Worm (Caenorhabditis elegans) whole organism, late embryonic: ENCODE measurements around the gene nhr-252.

Experiments
- F13H6.1 ChIP-seq: sonication (generic microtip); optimal IDR thresholded peaks from 2 replicates; lab custom pipeline; 2016; ENCODE audit warnings: missing genetic modification characterization, missing compliant biosample characterization
- ama-1 ChIP-seq: fragments of 150-350 bp; optimal IDR thresholded peaks from 2 replicates; lab custom pipeline; 2014
- ceh-24 ChIP-seq: sonication (generic microtip); optimal IDR thresholded peaks from 2 replicates; lab custom pipeline; 2016; ENCODE audit warnings: mild to moderate bottlenecking, missing genetic modification characterization, missing compliant biosample characterization
- dmd-4 ChIP-seq: sonication (generic microtip); optimal IDR thresholded peaks from 2 replicates; lab custom pipeline; 2016; ENCODE audit warnings: borderline replicate concordance, missing genetic modification characterization, missing compliant biosample characterization
- elt-2 ChIP-seq: sonication (generic microtip); optimal IDR thresholded peaks from 2 replicates; lab custom pipeline; 2016; ENCODE audit warnings: missing genetic modification reagents, missing genetic modification characterization, missing compliant biosample characterization
- nfya-1 ChIP-seq: sonication (generic microtip); optimal IDR thresholded peaks from 2 replicates; lab custom pipeline; 2017; ENCODE audit warnings: missing genetic modification characterization, mild to moderate bottlenecking, missing compliant biosample characterization, antibody characterized with exemption, moderate library complexity
- nhr-11 ChIP-seq: fragments of 150-350 bp; optimal IDR thresholded peaks from 2 replicates; lab custom pipeline; 2014; ENCODE audit warnings: missing biosample characterization, missing genetic modification characterization
- pha-2 ChIP-seq: sonication (generic microtip); optimal IDR thresholded peaks from 2 replicates; lab custom pipeline; 2017; ENCODE audit warnings: mild to moderate bottlenecking, missing genetic modification characterization, missing compliant biosample characterization
- pha-4 ChIP-seq: fragments of 150-350 bp; optimal IDR thresholded peaks from 2 replicates; lab custom pipeline; 2018; ENCODE audit warnings: missing biosample characterization, missing genetic modification reagents, missing genetic modification characterization
- pqm-1 ChIP-seq: sonication (generic microtip); optimal IDR thresholded peaks from 2 replicates; lab custom pipeline; 2016; ENCODE audit warnings: missing genetic modification characterization, missing compliant biosample characterization
- zip-5 ChIP-seq: sonication (generic microtip); optimal IDR thresholded peaks from 2 replicates; lab custom pipeline; 2016; ENCODE audit warnings: missing genetic modification characterization, missing compliant biosample characterization

DNA sequence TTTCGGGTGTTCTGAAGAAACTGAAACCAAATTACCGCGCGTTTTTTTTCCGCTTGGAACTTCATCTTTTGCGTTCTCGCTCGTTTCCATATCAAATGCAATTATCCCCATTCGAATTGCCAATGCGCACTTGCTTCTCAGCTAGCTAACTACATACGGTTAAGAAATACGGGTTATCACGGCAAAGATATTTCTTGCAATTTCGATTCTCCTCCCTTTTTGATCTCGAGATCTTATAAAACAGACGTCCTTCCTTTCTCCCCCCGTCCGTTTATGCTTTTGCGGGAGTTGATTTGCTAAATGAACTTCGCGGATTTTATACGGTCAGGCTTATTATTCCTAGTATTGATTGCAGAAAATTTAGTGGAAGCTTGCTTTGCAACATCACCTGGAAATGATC lies 24.4 kb downstream of the nhr-252 start, which contains the start of gene B0554.4:
- no peak for TF ChIP-seq pha-2
- no peak for TF ChIP-seq dmd-4 (tag; lab: Kevin White, UChicago)
- no peak for TF ChIP-seq zip-5
- TF ChIP-seq F13H6.1, result no peak
- TF ChIP-seq nfya-1, result no peak
- no peak for TF ChIP-seq nhr-11 (tag; lab: Kevin White, UChicago)
- TF ChIP-seq elt-2 (tag; lab: Kevin White, UChicago), result no peak
- TF ChIP-seq ceh-24, result no peak
- no peak for TF ChIP-seq ama-1 (lab: Kevin White, UChicago)
- TF ChIP-seq pha-4, result no peak
- no peak for TF ChIP-seq pqm-1 (tag; lab: Kevin White, UChicago)
